Fruit fly (Drosophila melanogaster) ovary, adult (tissue): ENCODE data around the gene RpS19a.

Experiments used
- CG17801 ChIP-seq: fragments of 200-800 bp; optimal IDR thresholded peaks from 2 replicates; lab custom pipeline; 2019; ENCODE audit warnings: missing biosample characterization, mild to moderate bottlenecking, missing genetic modification characterization, moderate library complexity; ENCODE audit not compliant: partially characterized antibody

Gene RpS19a

dm6 chrX:16654931-16655409 lies 17.3 kb downstream of the RpS19a start, which contains the start of the genes Nemp and r:
Gene Nemp (minus strand): TSS chrX:16655015.
Gene r (plus strand): TSS chrX:16655359.
- no peak for TF ChIP-seq CG17801 (GFP tag; lab: Kevin White, UChicago)

dm6 chrX:16655724-16656235 lies 18.1 kb downstream of the RpS19a start:
- no peak for TF ChIP-seq CG17801 (GFP tag; lab: Kevin White, UChicago)

dm6 chrX:16660632-16661031 lies 22.9 kb downstream of the RpS19a start:
- TF ChIP-seq CG17801 (GFP tag; lab: Kevin White, UChicago), result no peak

- no peak for TF ChIP-seq CG17801 (GFP tag; lab: Kevin White, UChicago)
Observed at dm6 chrX:16664405-16665064, 26.8 kb downstream of the RpS19a start, which contains the start of gene CG15865. Gene CG15865 (minus strand): TSS chrX:16664455.

- TF ChIP-seq CG17801 (GFP tag; lab: Kevin White, UChicago), result no peak
Observed at dm6 chrX:16669849-16670248, 32.2 kb downstream of the RpS19a start.

- no peak for TF ChIP-seq CG17801 (GFP tag; lab: Kevin White, UChicago)
Observed at dm6 chrX:16670262-16670661, 32.6 kb downstream of the RpS19a start.

- TF ChIP-seq CG17801 (GFP tag; lab: Kevin White, UChicago), result no peak
Observed at dm6 chrX:16670691-16671481, 33.2 kb downstream of the RpS19a start.

dm6 chrX:16672904-16673303 lies 35.2 kb downstream of the RpS19a start:
- no peak for TF ChIP-seq CG17801 (GFP tag; lab: Kevin White, UChicago)

dm6 chrX:16674538-16674937 lies 36.8 kb downstream of the RpS19a start:
- TF ChIP-seq CG17801 (GFP tag; lab: Kevin White, UChicago), result no peak

- no peak for TF ChIP-seq CG17801 (GFP tag; lab: Kevin White, UChicago)
Observed at dm6 chrX:16676653-16677052, 39.0 kb downstream of the RpS19a start, which contains the start of gene CG13012. Gene CG13012 (minus strand): TSS chrX:16676753.

dm6 chrX:16677163-16677562 lies 39.5 kb downstream of the RpS19a start:
- no peak for TF ChIP-seq CG17801 (GFP tag; lab: Kevin White, UChicago)

- no peak for TF ChIP-seq CG17801 (GFP tag; lab: Kevin White, UChicago)
Observed at dm6 chrX:16678845-16679347, 41.2 kb downstream of the RpS19a start, which contains the start of the genes CG13010 and sing. Gene CG13010 (minus strand): TSS chrX:16678945. Gene sing (plus strand): TSS chrX:16679297.

- TF ChIP-seq CG17801 (GFP tag; lab: Kevin White, UChicago), result no peak
Observed at dm6 chrX:16683765-16684164, 46.1 kb downstream of the RpS19a start, which contains the start of gene Axs. Gene Axs (minus strand): TSS chrX:16683895.

dm6 chrX:16687400-16688105 lies 49.9 kb downstream of the RpS19a start:
- TF ChIP-seq CG17801 (GFP tag; lab: Kevin White, UChicago), result no peak
